Fruit fly (Drosophila melanogaster): Measurements from ENCODE around the gene MnM.

The MnM gene

dm6 chr3L:3225769-3226457, 47.5 kb upstream of the MnM start (continued):
- TF ChIP-seq ham (GFP tag; IDR thresholded peaks at IDR 0.05) (no peak), unpg (GFP tag; optimal IDR thresholded peaks at IDR 0.05) (no peak), grn (GFP tag; optimal IDR thresholded peaks at IDR 0.05) (no peak), HmgD (GFP tag; optimal IDR thresholded peaks at IDR 0.05) (peak; percentile 16), bbx (GFP tag; IDR thresholded peaks at IDR 0.05; ENCODE audit: partially characterized antibody) (no peak), pzg (GFP tag; optimal IDR thresholded peaks at IDR 0.05) (peak; percentile 7), B-H2 (GFP tag; optimal IDR thresholded peaks at IDR 0.05) (peak; percentile 14), yki (optimal IDR thresholded peaks at IDR 0.05) (no peak), Stat92E (GFP tag; optimal IDR thresholded peaks at IDR 0.05) (no peak), HLH54F (GFP tag; optimal IDR thresholded peaks at IDR 0.05) (no peak), H2.0 (GFP tag; IDR thresholded peaks at IDR 0.05) (no peak), ro (GFP tag; IDR thresholded peaks at IDR 0.05) (no peak), chm (GFP tag; IDR thresholded peaks at IDR 0.05) (no peak), CG17385 (GFP tag; optimal IDR thresholded peaks at IDR 0.05) (peak; percentile 90), CG7928 (GFP tag; optimal IDR thresholded peaks at IDR 0.05) (no peak), bsh (GFP tag; optimal IDR thresholded peaks at IDR 0.05) (peak in 1 of 2 experiments; percentile 48), Doc3 (GFP tag; IDR thresholded peaks at IDR 0.05; ENCODE audit: partially characterized antibody) (0 out of 3 replicates have a peak, but pooled peaks have one; percentile 5), shn (GFP tag; optimal IDR thresholded peaks at IDR 0.05) (no peak), NFAT (GFP tag; IDR thresholded peaks at IDR 0.05) (no peak), CG13287 (GFP tag; IDR thresholded peaks at IDR 0.05; ENCODE audit: partially characterized antibody) (no peak; the same call in 1 of the 2 replicates), gfzf (GFP tag; optimal IDR thresholded peaks at IDR 0.05) (no peak), Jarid2 (GFP tag; optimal IDR thresholded peaks at IDR 0.05) (no peak), Chrac-16 (GFP tag; optimal IDR thresholded peaks at IDR 0.05) (no peak), CG33213 (GFP tag; optimal IDR thresholded peaks at IDR 0.05) (no peak), Med (GFP tag) (peak; percentile 22), run (tag; optimal IDR thresholded peaks at IDR 0.05) (no peak), YL-1 (GFP tag; optimal IDR thresholded peaks at IDR 0.05) (peak; percentile 8), jigr1 (GFP tag; IDR thresholded peaks at IDR 0.05) (no peak)

DNA sequence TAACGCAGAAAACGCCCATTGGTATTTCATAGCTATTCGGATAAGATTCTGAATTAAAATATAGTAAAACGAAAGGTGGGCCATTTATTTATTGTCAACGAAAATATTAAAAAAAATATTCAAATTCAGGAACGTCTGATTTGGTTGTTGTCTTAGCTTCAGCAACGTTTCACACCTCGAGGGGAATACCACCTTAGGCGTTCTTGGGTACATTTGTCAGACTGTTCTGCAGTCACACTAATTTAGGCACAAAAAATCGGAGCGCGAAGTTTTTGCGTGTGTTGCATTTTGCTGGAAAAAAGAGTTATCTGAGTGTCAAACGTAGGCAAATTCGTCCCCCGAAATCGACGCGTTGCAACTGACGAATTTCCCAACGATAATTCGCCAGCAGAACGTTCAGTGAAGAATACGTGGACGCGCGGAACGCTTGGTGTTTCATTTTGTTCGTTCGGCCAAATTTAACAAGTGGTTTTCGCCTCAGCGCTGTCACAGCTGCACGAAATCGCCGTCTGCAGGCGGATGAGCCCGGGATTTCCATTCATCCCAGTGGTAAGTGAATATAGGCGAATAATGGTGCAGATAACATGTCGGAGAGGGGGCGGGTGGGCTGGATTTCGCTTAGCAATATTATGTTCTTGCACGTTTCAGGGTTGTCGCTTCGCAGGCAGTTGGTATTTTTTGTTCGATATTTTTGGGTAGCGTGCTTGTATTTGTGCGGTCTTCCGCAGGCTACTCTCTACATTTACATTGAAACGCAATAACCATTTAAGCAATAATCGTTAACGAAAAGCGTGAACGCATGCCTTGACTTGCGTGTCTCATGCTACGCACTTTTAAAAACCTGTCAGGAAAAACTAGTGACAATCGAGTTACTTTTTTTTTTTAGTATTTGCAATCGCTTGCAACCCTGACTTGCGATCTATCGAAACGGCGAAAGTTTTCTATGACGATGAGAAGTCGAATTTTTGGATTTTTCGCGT, 46.6 kb upstream of the MnM start, which contains the start of gene Larp4B:
TSS of gene Larp4B (plus strand) at position 99 of the 980 bp plus-strand sequence.
- TF ChIP-seq stwl (tag; optimal IDR thresholded peaks at IDR 0.05) (peak; percentile 72), CG30020 (tag; optimal IDR thresholded peaks at IDR 0.05) (no peak), CG3065 (GFP tag; optimal IDR thresholded peaks at IDR 0.05) (no peak), CG14710 (tag; optimal IDR thresholded peaks at IDR 0.05) (peak; percentile 43), tap (tag; optimal IDR thresholded peaks at IDR 0.05) (no peak), Ets65A (GFP tag) (peak; percentile 89), CG3995 (GFP tag; optimal IDR thresholded peaks at IDR 0.05) (peak; percentile 73), CG10209 (GFP tag; optimal IDR thresholded peaks at IDR 0.05) (no peak), wdn (GFP tag; IDR thresholded peaks at IDR 0.05) (no peak), salm (tag; optimal IDR thresholded peaks at IDR 0.05) (peak; percentile 8), CG8924 (tag; optimal IDR thresholded peaks at IDR 0.05) (peak; percentile 20), CG16863 (GFP tag; optimal IDR thresholded peaks at IDR 0.05) (no peak), Dll (GFP tag; IDR thresholded peaks at IDR 0.05; ENCODE audit: partially characterized antibody) (peak; percentile 77), sens-2 (GFP tag; IDR thresholded peaks at IDR 0.05) (no peak), ewg (GFP tag; optimal IDR thresholded peaks at IDR 0.05) (no peak), mam (GFP tag; optimal IDR thresholded peaks at IDR 0.05) (peak; percentile 28), repo (GFP tag; optimal IDR thresholded peaks at IDR 0.05) (no peak), pita (GFP tag; optimal IDR thresholded peaks at IDR 0.05) (peak; percentile 86), HLH4C (GFP tag; IDR thresholded peaks at IDR 0.05; ENCODE audit: partially characterized antibody) (peak; percentile 55; the same call in 2 of the 3 replicates), CG12391 (tag; optimal IDR thresholded peaks at IDR 0.05) (peak; percentile 1)
